Worm (Caenorhabditis elegans) whole organism, L4 larva: ENCODE results near the gene F19F10.3.

Experiments
- D1046.2 ChIP-seq: fragments of 200-800 bp; sonication (Bioruptor generic); IDR thresholded peaks from 2 replicates; pipeline ENCODE4 v1.3.6; 2022; ENCODE audit warnings: missing genetic modification characterization, missing compliant biosample characterization
- aly-2 ChIP-seq: sonication (generic microtip); optimal IDR thresholded peaks from 2 replicates; lab custom pipeline; 2018; ENCODE audit warnings: missing biosample characterization, missing genetic modification characterization
- ces-1 ChIP-seq: fragments of 150-350 bp; sonication (generic microtip); optimal IDR thresholded peaks from 4 replicates; lab custom pipeline; 2014; ENCODE audit warnings: missing biosample characterization, missing genetic modification reagents, missing genetic modification characterization
- daf-19 ChIP-seq: fragments of 200-800 bp; sonication (Bioruptor generic); conservative IDR thresholded peaks from 2 replicates; pipeline ENCODE4 v1.3.6; 2022; ENCODE audit warnings: missing genetic modification characterization, missing compliant biosample characterization
- nhr-237 ChIP-seq: sonication (generic microtip); optimal IDR thresholded peaks from 2 replicates; lab custom pipeline; 2017; ENCODE audit warnings: missing biosample characterization, missing genetic modification characterization
- nhr-28 ChIP-seq: fragments of 150-350 bp; optimal IDR thresholded peaks from 2 replicates; lab custom pipeline; 2014; ENCODE audit warnings: missing biosample characterization, missing genetic modification characterization
- nhr-48 ChIP-seq: sonication (generic microtip); optimal IDR thresholded peaks from 2 replicates; lab custom pipeline; 2016; ENCODE audit warnings: mild to moderate bottlenecking, missing genetic modification characterization, missing compliant biosample characterization
- tag-97 ChIP-seq: fragments of 200-800 bp; sonication (Bioruptor generic); IDR thresholded peaks from 2 replicates; pipeline ENCODE4 v1.3.6; 2022; ENCODE audit warnings: missing genetic modification characterization, missing compliant biosample characterization
- unc-130 ChIP-seq: sonication (generic microtip); optimal IDR thresholded peaks from 2 replicates; lab custom pipeline; 2016; ENCODE audit warnings: missing genetic modification reagents, missing genetic modification characterization, missing compliant biosample characterization
- unc-62 ChIP-seq, 3 experiments: fragments of 150-350 bp in 1 of 3; sonication (generic microtip); optimal IDR thresholded peaks in 2 of 3; peaks in 1 of 3; 1 replicate in 1 of 3; 2 replicates in 2 of 3; lab custom pipeline; 2014 to 2017; ENCODE audit warnings: missing biosample characterization in 3 of 3, missing genetic modification characterization in 3 of 3, missing genetic modification reagents in 3 of 3, missing genotype in 1 of 3

- TF ChIP-seq aly-2 (no peak), D1046.2 (GFP tag; lab: Robert Waterston, UW) (no peak), tag-97 (GFP tag; lab: Robert Waterston, UW) (no peak), unc-130 (no peak), daf-19 (GFP tag; lab: Robert Waterston, UW) (no peak), nhr-28 (tag; lab: Kevin White, UChicago) (no peak), nhr-48 (tag; lab: Kevin White, UChicago) (no peak), ces-1 (GFP tag; lab: Kevin White, UChicago) (no peak), nhr-237 (tag; lab: Kevin White, UChicago) (no peak), unc-62 (GFP tag; optimal IDR thresholded peaks at IDR 0.05 in 1 of 2; lab: Kevin White, UChicago) (no peak), unc-62 (tag; optimal IDR thresholded peaks at IDR 0.05; lab: Kevin White, UChicago) (no peak)
Measured at ce11 chrV:7520077-7520476, 31.8 kb upstream of the F19F10.3 start, which contains the start of gene srb-19.
